Fruit fly (Drosophila melanogaster) whole organism, embryonic: ENCODE measurements around the gene Yif1.
A peak's percentile ranks its signal among the peaks of the same experiment; 100 is the strongest.

Source experiments
- B-H2 ChIP-seq: fragments of 200-800 bp; sonication (Bioruptor generic); optimal IDR thresholded peaks from 2 replicates; lab custom pipeline; 2018; ENCODE audit warnings: missing biosample characterization, mild to moderate bottlenecking, missing genetic modification characterization
- CG10366 ChIP-seq: fragments of 200-800 bp; sonication (Bioruptor generic); IDR thresholded peaks from 2 replicates; pipeline ENCODE4 v1.3.6; 2022; ENCODE audit warnings: missing biosample characterization, missing genetic modification characterization
- CG12769 ChIP-seq: fragments of 200-800 bp; sonication (Bioruptor generic); optimal IDR thresholded peaks from 2 replicates; lab custom pipeline; 2019; ENCODE audit warnings: missing biosample characterization, mild to moderate bottlenecking, missing genetic modification characterization, moderate library complexity
- CG14965 ChIP-seq: fragments of 200-800 bp; sonication (Bioruptor generic); optimal IDR thresholded peaks from 2 replicates; lab custom pipeline; 2016; ENCODE audit warnings: missing biosample characterization, missing genetic modification characterization, borderline replicate concordance
- CG15696 ChIP-seq: fragments of 200-800 bp; sonication (Bioruptor generic); optimal IDR thresholded peaks from 2 replicates; lab custom pipeline; 2019; ENCODE audit warnings: missing biosample characterization, mild to moderate bottlenecking, missing genetic modification characterization, moderate library complexity
- CG18262 ChIP-seq: fragments of 200-800 bp; optimal IDR thresholded peaks from 3 replicates; lab custom pipeline; 2019; ENCODE audit warnings: missing biosample characterization, mild to moderate bottlenecking, missing genetic modification characterization, moderate library complexity
- CG2116 ChIP-seq: fragments of 200-800 bp; sonication (Bioruptor generic); optimal IDR thresholded peaks from 3 replicates; lab custom pipeline; 2018; ENCODE audit warnings: missing biosample characterization, mild to moderate bottlenecking, missing genetic modification characterization
- CG2129 ChIP-seq: fragments of 200-800 bp; sonication (Bioruptor generic); IDR thresholded peaks from 2 replicates; pipeline ENCODE4 v1.3.6; 2022; ENCODE audit warnings: missing biosample characterization, missing genetic modification characterization; ENCODE audit not compliant: partially characterized antibody
- CG31365 ChIP-seq: fragments of 200-800 bp; sonication (Bioruptor generic); optimal IDR thresholded peaks from 2 replicates; lab custom pipeline; 2018; ENCODE audit warnings: missing biosample characterization, mild to moderate bottlenecking, missing genetic modification characterization
- CG33213 ChIP-seq: fragments of 200-800 bp; sonication (Bioruptor generic); optimal IDR thresholded peaks from 3 replicates; lab custom pipeline; 2016; ENCODE audit warnings: missing biosample characterization, missing genetic modification characterization
- CG33557 ChIP-seq: fragments of 200-800 bp; sonication (Bioruptor generic); optimal IDR thresholded peaks from 2 replicates; lab custom pipeline; 2019; ENCODE audit warnings: missing biosample characterization, mild to moderate bottlenecking, missing genetic modification characterization, moderate library complexity
- CG3407 ChIP-seq: fragments of 200-800 bp; sonication (Bioruptor generic); optimal IDR thresholded peaks from 2 replicates; lab custom pipeline; 2018; ENCODE audit warnings: missing biosample characterization, mild to moderate bottlenecking, missing genetic modification characterization
- CG3995 ChIP-seq: fragments of 200-800 bp; sonication (Bioruptor generic); optimal IDR thresholded peaks from 3 replicates; lab custom pipeline; 2016; ENCODE audit warnings: missing biosample characterization, missing genetic modification characterization
- CG4282 ChIP-seq: fragments of 200-800 bp; sonication (Bioruptor generic); optimal IDR thresholded peaks from 2 replicates; lab custom pipeline; 2016; ENCODE audit warnings: missing biosample characterization, missing genetic modification characterization
- CG5180 ChIP-seq: fragments of 200-800 bp; sonication (Bioruptor generic); optimal IDR thresholded peaks from 3 replicates; lab custom pipeline; 2017; ENCODE audit warnings: missing biosample characterization, missing genetic modification characterization, mild to moderate bottlenecking, moderate library complexity, missing genetic modification reagents
- CG5245 ChIP-seq: fragments of 200-800 bp; sonication (Bioruptor generic); optimal IDR thresholded peaks from 3 replicates; lab custom pipeline; 2016; ENCODE audit warnings: missing biosample characterization, missing genetic modification characterization
- CG6683 ChIP-seq: fragments of 200-800 bp; sonication (Bioruptor generic); optimal IDR thresholded peaks from 2 replicates; lab custom pipeline; 2017; ENCODE audit warnings: missing biosample characterization, mild to moderate bottlenecking, missing genetic modification characterization, missing genetic modification reagents
- CG7786 ChIP-seq: fragments of 200-800 bp; sonication (Bioruptor generic); optimal IDR thresholded peaks from 2 replicates; lab custom pipeline; 2016; ENCODE audit warnings: missing biosample characterization, missing genetic modification characterization
- CG7928 ChIP-seq: fragments of 200-800 bp; sonication (Bioruptor generic); optimal IDR thresholded peaks from 2 replicates; lab custom pipeline; 2017; ENCODE audit warnings: missing biosample characterization, mild to moderate bottlenecking, missing genetic modification characterization
- CG9797 ChIP-seq: fragments of 200-800 bp; sonication (Bioruptor generic); optimal IDR thresholded peaks from 3 replicates; lab custom pipeline; 2018; ENCODE audit warnings: missing biosample characterization, mild to moderate bottlenecking, missing genetic modification characterization
- CG9932 ChIP-seq: fragments of 200-800 bp; sonication (Bioruptor generic); IDR thresholded peaks from 2 replicates; pipeline ENCODE4 v1.3.6; 2022; ENCODE audit warnings: missing biosample characterization, missing genetic modification characterization
- CTCF ChIP-seq: fragments of 200-800 bp; sonication (Bioruptor generic); optimal IDR thresholded peaks from 2 replicates; lab custom pipeline; 2017; ENCODE audit warnings: missing biosample characterization, mild to moderate bottlenecking, missing genetic modification characterization, moderate library complexity
- Eip74EF ChIP-seq, 2 experiments: fragments of 200-800 bp in 1 of 2; fragments of >200 bp in 1 of 2; sonication (Bioruptor generic) in 1 of 2; optimal IDR thresholded peaks; 2 replicates each; lab custom pipeline; 2017 to 2019; ENCODE audit warnings: missing biosample characterization in 2 of 2, missing genetic modification characterization in 2 of 2, mild to moderate bottlenecking in 1 of 2, moderate library complexity in 1 of 2
- Fer2 ChIP-seq: fragments of 200-800 bp; sonication (Bioruptor generic); optimal IDR thresholded peaks from 2 replicates; lab custom pipeline; 2018; ENCODE audit warnings: missing biosample characterization, mild to moderate bottlenecking, missing genetic modification characterization, moderate library complexity
- Hr78 ChIP-seq, 2 experiments: fragments of 200-800 bp in 1 of 2; fragments of >200 bp in 1 of 2; sonication (Bioruptor generic) in 1 of 2; optimal IDR thresholded peaks; 2 replicates each; lab custom pipeline; 2017 to 2019; ENCODE audit warnings: missing biosample characterization in 2 of 2, missing genetic modification characterization in 2 of 2, mild to moderate bottlenecking in 1 of 2, moderate library complexity in 1 of 2
- Jarid2 ChIP-seq: fragments of 200-800 bp; sonication (Bioruptor generic); optimal IDR thresholded peaks from 3 replicates; lab custom pipeline; 2017; ENCODE audit warnings: mild to moderate bottlenecking, missing biosample characterization, missing genetic modification reagents, missing genetic modification characterization
- Mes4 ChIP-seq: fragments of 200-800 bp; sonication (Bioruptor generic); optimal IDR thresholded peaks from 2 replicates; lab custom pipeline; 2016; ENCODE audit warnings: missing biosample characterization, missing genetic modification characterization
- Optix ChIP-seq: fragments of 200-800 bp; sonication (Bioruptor generic); IDR thresholded peaks from 3 replicates; pipeline ENCODE4 v1.3.6; 2022; ENCODE audit warnings: missing biosample characterization, missing genetic modification characterization
- Pdp1 ChIP-seq, 2 experiments: fragments of 200-800 bp; sonication (Bioruptor generic); optimal IDR thresholded peaks; 3 replicates each; lab custom pipeline; 2016; ENCODE audit warnings: missing biosample characterization in 2 of 2, missing genetic modification characterization in 2 of 2, mild to moderate bottlenecking in 1 of 2, moderate library complexity in 1 of 2
- Poxn ChIP-seq: fragments of 200-800 bp; sonication (Bioruptor generic); IDR thresholded peaks from 2 replicates; pipeline ENCODE4 v1.3.6; 2022; ENCODE audit warnings: missing biosample characterization, missing genetic modification characterization
- Spps ChIP-seq: fragments of 200-800 bp; sonication (Bioruptor generic); optimal IDR thresholded peaks from 2 replicates; lab custom pipeline; 2018; ENCODE audit warnings: missing biosample characterization, mild to moderate bottlenecking, missing genetic modification characterization
- Xrp1 ChIP-seq: fragments of 200-800 bp; sonication (Bioruptor generic); IDR thresholded peaks from 2 replicates; pipeline ENCODE4 v1.3.6; 2022; ENCODE audit warnings: missing biosample characterization, missing genetic modification characterization
- al ChIP-seq: fragments of 200-800 bp; sonication (Bioruptor generic); IDR thresholded peaks from 2 replicates; pipeline ENCODE4 v1.3.6; 2022; ENCODE audit warnings: missing biosample characterization, missing genetic modification characterization
- dmrt11E ChIP-seq: fragments of 200-800 bp; sonication (Bioruptor generic); optimal IDR thresholded peaks from 3 replicates; lab custom pipeline; 2018; ENCODE audit warnings: missing biosample characterization, mild to moderate bottlenecking, missing genetic modification characterization, moderate library complexity
- dpn ChIP-seq, 2 experiments: fragments of 200-800 bp; sonication (Bioruptor generic); optimal IDR thresholded peaks; 3 replicates each; lab custom pipeline; 2016; ENCODE audit warnings: missing biosample characterization in 2 of 2, missing genetic modification characterization in 2 of 2
- emc ChIP-seq: fragments of 200-800 bp; sonication (Bioruptor generic); optimal IDR thresholded peaks from 2 replicates; lab custom pipeline; 2016; ENCODE audit warnings: missing biosample characterization, missing genetic modification characterization
- gem ChIP-seq: fragments of 200-800 bp; sonication (Bioruptor generic); optimal IDR thresholded peaks from 2 replicates; lab custom pipeline; 2019; ENCODE audit warnings: missing biosample characterization, mild to moderate bottlenecking, missing genetic modification characterization, moderate library complexity
- ham ChIP-seq: fragments of 200-800 bp; sonication (Bioruptor generic); IDR thresholded peaks from 2 replicates; pipeline ENCODE4 v1.3.6; 2022; ENCODE audit warnings: missing biosample characterization, missing genetic modification characterization
- hbn ChIP-seq: fragments of 200-800 bp; sonication (Bioruptor generic); IDR thresholded peaks from 2 replicates; pipeline ENCODE4 v1.3.6; 2022; ENCODE audit warnings: missing biosample characterization, missing genetic modification characterization; ENCODE audit not compliant: partially characterized antibody
- kay ChIP-seq: fragments of 200-800 bp; sonication (Bioruptor generic); optimal IDR thresholded peaks from 2 replicates; lab custom pipeline; 2016; ENCODE audit warnings: missing biosample characterization, missing genetic modification characterization
- phol ChIP-seq: fragments of 200-800 bp; sonication (Bioruptor generic); optimal IDR thresholded peaks from 3 replicates; lab custom pipeline; 2018; ENCODE audit warnings: missing biosample characterization, mild to moderate bottlenecking, missing genetic modification characterization, moderate library complexity
- pita ChIP-seq: fragments of 200-800 bp; sonication (Bioruptor generic); optimal IDR thresholded peaks from 2 replicates; lab custom pipeline; 2017; ENCODE audit warnings: missing biosample characterization, mild to moderate bottlenecking, missing genetic modification characterization
- pum ChIP-seq: fragments of 200-800 bp; sonication (Bioruptor generic); optimal IDR thresholded peaks from 2 replicates; lab custom pipeline; 2016; ENCODE audit warnings: missing biosample characterization, missing genetic modification characterization
- row ChIP-seq: fragments of 200-800 bp; sonication (Bioruptor generic); IDR thresholded peaks from 3 replicates; pipeline ENCODE4 v1.3.6; 2022; ENCODE audit warnings: missing biosample characterization, missing genetic modification characterization
- schlank ChIP-seq: fragments of 200-800 bp; sonication (Bioruptor generic); optimal IDR thresholded peaks from 2 replicates; lab custom pipeline; 2018; ENCODE audit warnings: missing biosample characterization, mild to moderate bottlenecking, missing genetic modification characterization
- scrt ChIP-seq: fragments of 200-800 bp; sonication (Bioruptor generic); optimal IDR thresholded peaks from 2 replicates; lab custom pipeline; 2018; ENCODE audit warnings: missing biosample characterization, mild to moderate bottlenecking, missing genetic modification characterization, moderate library complexity
- sima ChIP-seq: fragments of 200-800 bp; sonication (Bioruptor generic); optimal IDR thresholded peaks from 2 replicates; lab custom pipeline; 2016; ENCODE audit warnings: missing biosample characterization, missing genetic modification characterization
- sob ChIP-seq: fragments of 200-800 bp; sonication (Bioruptor generic); IDR thresholded peaks from 2 replicates; pipeline ENCODE4 v1.3.6; 2022; ENCODE audit warnings: missing biosample characterization, missing genetic modification characterization
- stc ChIP-seq: fragments of 200-800 bp; sonication (Bioruptor generic); IDR thresholded peaks from 2 replicates; pipeline ENCODE4 v1.3.6; 2022; ENCODE audit warnings: missing biosample characterization, missing genetic modification characterization
- tgo ChIP-seq: fragments of 200-800 bp; sonication (Bioruptor generic); IDR thresholded peaks from 3 replicates; pipeline ENCODE4 v1.3.6; 2022; ENCODE audit warnings: missing biosample characterization, missing genetic modification characterization

Yif1 gene

DNA sequence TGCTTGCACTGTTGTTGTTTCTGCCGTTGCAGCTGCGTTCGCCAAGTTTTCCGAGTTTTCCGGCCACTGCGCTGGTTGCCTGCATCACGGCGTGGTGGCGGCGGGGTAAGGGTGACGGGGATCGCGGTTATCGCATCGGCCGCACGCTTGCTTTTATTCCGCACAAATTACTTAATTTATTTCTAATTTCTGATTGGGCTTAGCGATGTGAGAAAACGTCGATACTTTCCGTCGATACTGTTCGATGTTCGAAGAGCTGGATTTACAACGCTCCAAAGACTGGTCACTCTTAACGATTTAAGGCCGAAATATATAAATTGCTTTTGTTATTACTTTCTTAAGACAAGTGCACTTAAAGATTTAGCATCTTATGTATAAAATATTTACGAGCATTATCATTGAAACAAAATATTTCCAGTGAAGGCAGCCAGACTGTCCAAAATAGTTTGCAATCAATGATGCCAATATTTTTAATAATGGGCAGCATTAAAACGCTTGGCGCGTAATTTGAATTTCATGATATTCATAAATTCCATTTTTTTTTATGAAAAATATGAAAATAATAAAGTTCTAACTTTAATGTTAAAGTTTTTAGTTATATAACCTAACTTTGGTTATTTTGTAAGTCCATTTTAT lies 7.4 kb downstream of the Yif1 start, which contains the start of gene CG6420 (continued):
- TF ChIP-seq kay (GFP tag; lab: Kevin White, UChicago) (no peak), CG7928 (GFP tag; lab: Kevin White, UChicago) (no peak), gem (tag; lab: Kevin White, UChicago) (no peak), CG12769 (no peak), CG10366 (GFP tag; lab: Robert Waterston, UW) (no peak), Mes4 (GFP tag; lab: Kevin White, UChicago) (no peak), CG3407 (GFP tag; lab: Kevin White, UChicago) (no peak), Jarid2 (GFP tag; lab: Kevin White, UChicago) (no peak), tgo (GFP tag; lab: Robert Waterston, UW) (no peak), CG33213 (no peak), Optix (no peak), dpn (GFP tag; optimal IDR thresholded peaks at IDR 0.05; lab: Kevin White, UChicago) (no peak), Spps (tag; lab: Kevin White, UChicago) (no peak), stc (GFP tag; lab: Robert Waterston, UW) (no peak), CG31365 (tag; lab: Kevin White, UChicago) (no peak), CG33557 (no peak), CG2116 (peak; percentile 29), emc (GFP tag; lab: Kevin White, UChicago) (no peak), CG3995 (GFP tag; lab: Kevin White, UChicago) (no peak), CG2129 (peak; percentile 57; the same call in 1 of the 2 replicates), CG9797 (GFP tag; lab: Kevin White, UChicago) (peak; percentile 55), Pdp1 (GFP tag; optimal IDR thresholded peaks at IDR 0.05; lab: Kevin White, UChicago) (peak in 1 of 2 experiments; percentile 51), pum (GFP tag; lab: Kevin White, UChicago) (no peak), Poxn (GFP tag; lab: Robert Waterston, UW) (no peak), B-H2 (no peak), CG7786 (GFP tag; lab: Kevin White, UChicago) (no peak), row (GFP tag; lab: Robert Waterston, UW) (peak; percentile 54; the same call in 1 of the 3 replicates), CTCF (GFP tag; lab: Kevin White, UChicago) (no peak), CG5180 (no peak), CG6683 (GFP tag; lab: Kevin White, UChicago) (no peak), Hr78 (GFP tag; optimal IDR thresholded peaks at IDR 0.05; lab: Kevin White, UChicago) (no peak), CG15696 (tag; lab: Kevin White, UChicago) (no peak), hbn (GFP tag; lab: Robert Waterston, UW) (peak; percentile 91), CG18262 (tag; lab: Kevin White, UChicago) (no peak), dmrt11E (no peak), al (no peak), CG5245 (GFP tag; lab: Kevin White, UChicago) (no peak), Fer2 (tag; lab: Kevin White, UChicago) (no peak), scrt (no peak), Xrp1 (GFP tag; lab: Robert Waterston, UW) (no peak), CG4282 (GFP tag; lab: Kevin White, UChicago) (no peak), Eip74EF (GFP tag; optimal IDR thresholded peaks at IDR 0.05; lab: Kevin White, UChicago) (no peak), schlank (tag; lab: Kevin White, UChicago) (no peak), CG14965 (GFP tag; lab: Kevin White, UChicago) (no peak), sob (GFP tag; lab: Robert Waterston, UW) (no peak), pita (GFP tag; lab: Kevin White, UChicago) (no peak), ham (no peak), sima (no peak), phol (tag; lab: Kevin White, UChicago) (peak; percentile 24), CG9932 (no peak)
